Worm (Caenorhabditis elegans) whole organism, L2 larva: ENCODE measurements around the gene lact-4.
A peak's percentile ranks its signal among the peaks of the same experiment; 100 is the strongest.

Experiments used
- blmp-1 ChIP-seq: sonication (generic microtip); optimal IDR thresholded peaks from 2 replicates; lab custom pipeline; 2017; ENCODE audit warnings: missing genetic modification characterization, mild to moderate bottlenecking, missing compliant biosample characterization, antibody characterized with exemption, moderate library complexity; ENCODE audit not compliant: insufficient read depth
- dmd-4 ChIP-seq: sonication (generic microtip); optimal IDR thresholded peaks from 2 replicates; lab custom pipeline; 2017; ENCODE audit warnings: missing biosample characterization, missing genetic modification characterization
- lin-13 ChIP-seq: fragments of 150-350 bp; optimal IDR thresholded peaks from 2 replicates; lab custom pipeline; 2014; ENCODE audit warnings: missing biosample characterization, missing genetic modification reagents, missing genetic modification characterization
- mab-5 ChIP-seq: fragments of 150-350 bp; optimal IDR thresholded peaks from 2 replicates; lab custom pipeline; 2014; ENCODE audit warnings: missing biosample characterization, missing genetic modification characterization
- nhr-237 ChIP-seq: fragments of 150-350 bp; optimal IDR thresholded peaks from 2 replicates; lab custom pipeline; 2014; ENCODE audit warnings: missing biosample characterization, missing genetic modification characterization
- nhr-77 ChIP-seq: fragments of 150-350 bp; optimal IDR thresholded peaks from 2 replicates; lab custom pipeline; 2014; ENCODE audit warnings: missing biosample characterization, missing genetic modification characterization
- peb-1 ChIP-seq: fragments of 150-350 bp; optimal IDR thresholded peaks from 2 replicates; lab custom pipeline; 2014; ENCODE audit warnings: missing biosample characterization, missing genetic modification characterization
- skn-1 ChIP-seq: sonication (generic microtip); optimal IDR thresholded peaks from 2 replicates; lab custom pipeline; 2017; ENCODE audit warnings: missing biosample characterization, missing genetic modification characterization
- snpc-4 ChIP-seq: fragments of 150-350 bp; optimal IDR thresholded peaks from 2 replicates; lab custom pipeline; 2014; ENCODE audit warnings: missing biosample characterization, missing genetic modification characterization
- unc-39 ChIP-seq: fragments of 150-350 bp; optimal IDR thresholded peaks from 2 replicates; lab custom pipeline; 2014; ENCODE audit warnings: missing biosample characterization, missing genetic modification characterization
- ztf-4 ChIP-seq: fragments of 150-350 bp; optimal IDR thresholded peaks from 2 replicates; lab custom pipeline; 2014; ENCODE audit warnings: missing biosample characterization, missing genetic modification characterization

- TF ChIP-seq nhr-237 (tag; lab: Kevin White, UChicago), result no peak
- peak; percentile 75 for TF ChIP-seq blmp-1 (tag; lab: Kevin White, UChicago)
- no peak for TF ChIP-seq mab-5 (tag; lab: Kevin White, UChicago)
- TF ChIP-seq ztf-4 (tag; lab: Kevin White, UChicago), result no peak
- TF ChIP-seq skn-1 (tag; lab: Kevin White, UChicago), result no peak
- TF ChIP-seq nhr-77 (tag; lab: Kevin White, UChicago), result no peak
- TF ChIP-seq peb-1 (tag; lab: Kevin White, UChicago), result no peak
- no peak for TF ChIP-seq unc-39 (tag; lab: Kevin White, UChicago)
- TF ChIP-seq snpc-4 (tag; lab: Kevin White, UChicago), result no peak
- no peak for TF ChIP-seq lin-13 (GFP tag; lab: Kevin White, UChicago)
- TF ChIP-seq dmd-4, result no peak
These were observed 14.0 kb upstream of the lact-4 start, which contains the start of gene M05D6.9 for ce11 chrII:8494228-8494717.
